Fruit fly (Drosophila melanogaster) whole organism, prepupa: Measurements from ENCODE around the gene Argk2.

Experiments
- CG7368 ChIP-seq: fragments of 200-800 bp; sonication (Bioruptor generic); optimal IDR thresholded peaks from 3 replicates; lab custom pipeline; 2016; ENCODE audit warnings: missing biosample characterization, missing genetic modification characterization
- CG9139 ChIP-seq: fragments of 200-800 bp; sonication (Bioruptor generic); optimal IDR thresholded peaks from 3 replicates; lab custom pipeline; 2017; ENCODE audit warnings: missing biosample characterization, mild to moderate bottlenecking, missing genetic modification characterization
- OdsH ChIP-seq: fragments of 200-800 bp; sonication (Bioruptor generic); optimal IDR thresholded peaks from 3 replicates; lab custom pipeline; 2016; ENCODE audit warnings: missing biosample characterization, missing genetic modification characterization
- esn ChIP-seq: fragments of 200-800 bp; sonication (Bioruptor generic); optimal IDR thresholded peaks from 2 replicates; lab custom pipeline; 2016; ENCODE audit warnings: missing biosample characterization, mild to moderate bottlenecking, missing genetic modification characterization, moderate library complexity
- net ChIP-seq: fragments of 200-800 bp; sonication (Bioruptor generic); optimal IDR thresholded peaks from 3 replicates; lab custom pipeline; 2016; ENCODE audit warnings: missing biosample characterization, missing genetic modification characterization

- no peak for TF ChIP-seq OdsH
- TF ChIP-seq CG7368 (GFP tag; lab: Kevin White, UChicago) = no peak
- no peak for TF ChIP-seq CG9139 (GFP tag; lab: Kevin White, UChicago)
- TF ChIP-seq net (GFP tag; lab: Kevin White, UChicago) = no peak
- TF ChIP-seq esn (GFP tag; lab: Kevin White, UChicago) = no peak
Measured at dm6 chr3L:9013745-9014144, 33.5 kb upstream of the Argk2 start.
